Worm (Caenorhabditis elegans): ENCODE data around the gene T07F8.4.
A peak's percentile ranks its signal among the peaks of the same experiment; 100 is the strongest.

DNA sequence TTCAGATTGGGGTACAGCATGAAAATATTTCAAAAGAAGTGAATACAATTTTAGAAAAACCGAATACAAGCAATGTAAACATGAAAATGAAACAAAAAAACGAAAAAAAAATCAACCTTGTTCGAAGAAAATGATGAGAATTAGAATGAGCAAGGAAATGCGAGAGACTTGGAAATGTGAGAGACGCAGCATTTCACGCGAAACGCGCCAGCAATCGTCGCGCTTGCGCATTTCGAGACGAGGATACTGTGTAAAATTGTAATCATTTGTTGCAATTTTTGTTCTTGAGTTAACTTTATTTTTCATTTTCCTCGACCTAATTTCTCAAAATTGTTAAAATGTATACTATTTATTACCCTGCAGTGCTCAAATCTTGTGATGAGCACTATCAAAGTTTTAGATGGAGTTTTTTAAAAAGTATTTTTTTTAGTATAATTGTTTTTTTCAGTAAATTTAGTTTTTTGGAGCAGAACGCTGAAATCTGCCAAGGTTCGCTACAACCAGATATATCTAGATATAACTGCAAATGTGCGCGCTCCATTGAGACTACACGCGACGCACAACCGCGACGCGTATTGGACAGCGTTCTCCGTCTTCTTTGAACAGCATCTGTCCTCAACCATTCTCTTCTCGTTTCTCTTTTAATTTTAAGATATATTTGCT is 20.3 kb upstream of the T07F8.4 start, which contains the start of gene fust-1:
- TF ChIP-seq egl-27 (tag; optimal IDR thresholded peaks at IDR 0.05) (peak; percentile 94), nhr-11 (tag; optimal IDR thresholded peaks at IDR 0.05) (no peak), ama-1 (optimal IDR thresholded peaks at IDR 0.05) (peak; percentile 79), skn-1 (tag; optimal IDR thresholded peaks at IDR 0.05) (peak; percentile 91), ztf-11 (tag; optimal IDR thresholded peaks at IDR 0.05) (no peak), nhr-129 (tag; optimal IDR thresholded peaks at IDR 0.05) (peak; percentile 92), lin-39 (tag; optimal IDR thresholded peaks at IDR 0.05) (no peak), lsy-2 (tag; optimal IDR thresholded peaks at IDR 0.05) (peak; percentile 95 to 98), R02D3.7 (tag; optimal IDR thresholded peaks at IDR 0.05) (peak; percentile 74)
